Fruit fly (Drosophila melanogaster): ENCODE measurements around the gene CG4325.

The CG4325 gene

dm6 chrX:2012837-2013236 is 30.8 kb downstream of the CG4325 start (continued):
- TF ChIP-seq E2f1 (GFP tag; IDR thresholded peaks at IDR 0.05) (no peak), CG4282 (GFP tag; optimal IDR thresholded peaks at IDR 0.05) (peak; percentile 17), insv (GFP tag; optimal IDR thresholded peaks at IDR 0.05) (peak in 1 of 2 experiments; percentile 47), Ets65A (GFP tag) (peak; percentile 85), disco-r (GFP tag; optimal IDR thresholded peaks at IDR 0.05) (no peak), stwl (tag; optimal IDR thresholded peaks at IDR 0.05) (no peak), Scr (GFP tag; IDR thresholded peaks at IDR 0.05; ENCODE audit: partially characterized antibody) (no peak), CG10147 (GFP tag; optimal IDR thresholded peaks at IDR 0.05) (no peak), CG16779 (GFP tag; IDR thresholded peaks at IDR 0.05) (no peak), Dek (tag; optimal IDR thresholded peaks at IDR 0.05) (peak; percentile 6), E2f2 (GFP tag; IDR thresholded peaks at IDR 0.05) (0 out of 2 replicates have a peak, but pooled peaks have one; percentile 11), ro (GFP tag; IDR thresholded peaks at IDR 0.05) (no peak), CG4854 (GFP tag; optimal IDR thresholded peaks at IDR 0.05) (no peak), dati (GFP tag; IDR thresholded peaks at IDR 0.05) (no peak), wor (GFP tag; IDR thresholded peaks at IDR 0.05) (no peak), CG9817 (tag; optimal IDR thresholded peaks at IDR 0.05) (no peak), CG4820 (GFP tag; optimal IDR thresholded peaks at IDR 0.05) (no peak), ewg (GFP tag; optimal IDR thresholded peaks at IDR 0.05) (no peak), caup (GFP tag; optimal IDR thresholded peaks at IDR 0.05; ENCODE audit: severe bottlenecking) (peak; percentile 47), CG5180 (GFP tag; optimal IDR thresholded peaks at IDR 0.05) (no peak), CG17186 (GFP tag; optimal IDR thresholded peaks at IDR 0.05) (no peak), NfI (GFP tag; optimal IDR thresholded peaks at IDR 0.05) (no peak), CG3995 (GFP tag; optimal IDR thresholded peaks at IDR 0.05) (peak; percentile 14), Dip3 (GFP tag; optimal IDR thresholded peaks at IDR 0.05) (peak; percentile 33), stc (GFP tag; IDR thresholded peaks at IDR 0.05) (no peak), CG9727 (GFP tag; optimal IDR thresholded peaks at IDR 0.05) (peak; percentile 38), CG32772 (GFP tag; IDR thresholded peaks at IDR 0.05) (no peak), tna (GFP tag; IDR thresholded peaks at IDR 0.05; ENCODE audit: partially characterized antibody) (no peak), ab (GFP tag; optimal IDR thresholded peaks at IDR 0.05) (no peak), psq (GFP tag; optimal IDR thresholded peaks at IDR 0.05) (peak; percentile 60), Dip2 (GFP tag; IDR thresholded peaks at IDR 0.05) (no peak), CG10274 (GFP tag; optimal IDR thresholded peaks at IDR 0.05) (peak; percentile 21), CG11504 (tag; optimal IDR thresholded peaks at IDR 0.05) (no peak), zen (tag; optimal IDR thresholded peaks at IDR 0.05) (no peak), eyg (GFP tag; optimal IDR thresholded peaks at IDR 0.05) (no peak), prd (optimal IDR thresholded peaks at IDR 0.05) (no peak), prd (GFP tag; IDR thresholded peaks at IDR 0.05) (no peak), luna (GFP tag; optimal IDR thresholded peaks at IDR 0.05) (no peak), tx (GFP tag; optimal IDR thresholded peaks at IDR 0.05) (no peak), CG14441 (GFP tag; IDR thresholded peaks at IDR 0.05) (no peak), NFAT (GFP tag; IDR thresholded peaks at IDR 0.05) (no peak), sim (GFP tag; IDR thresholded peaks at IDR 0.05) (no peak), phol (tag; optimal IDR thresholded peaks at IDR 0.05) (peak; percentile 41), Atf6 (GFP tag; IDR thresholded peaks at IDR 0.05) (no peak), bsh (GFP tag; optimal IDR thresholded peaks at IDR 0.05) (no peak), CoRest (tag; optimal IDR thresholded peaks at IDR 0.05) (peak; percentile 16), chif (GFP tag; optimal IDR thresholded peaks at IDR 0.05) (no peak), Med (GFP tag) (peak; percentile 88), BtbVII (GFP tag; optimal IDR thresholded peaks at IDR 0.05) (no peak), CG15269 (tag; optimal IDR thresholded peaks at IDR 0.05) (no peak), CG30403 (GFP tag; optimal IDR thresholded peaks at IDR 0.05) (no peak), grn (GFP tag; optimal IDR thresholded peaks at IDR 0.05) (no peak)
